Worm (Caenorhabditis elegans): Measurements from ENCODE around the gene C11H1.5.

DNA sequence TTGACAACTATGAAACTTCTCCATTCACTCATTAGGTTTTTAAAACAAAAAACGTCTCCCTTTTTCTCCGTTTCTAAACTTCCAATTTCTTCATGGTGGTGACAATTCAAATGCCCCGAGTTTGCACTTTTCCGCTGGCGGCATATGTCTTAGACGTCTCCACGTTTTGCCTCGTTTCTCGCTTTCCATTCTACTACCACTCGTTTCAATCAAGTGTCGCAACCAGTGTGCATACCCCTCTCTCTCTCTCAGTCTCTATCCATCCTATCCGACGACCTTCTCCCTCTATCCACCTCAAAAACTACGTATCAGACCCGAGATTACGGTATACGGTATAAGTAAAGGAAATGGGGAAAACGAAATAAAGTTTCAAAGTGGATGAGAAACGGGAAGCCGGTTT, 31.2 kb upstream of the C11H1.5 start:
- TF ChIP-seq him-1 (tag; optimal IDR thresholded peaks at IDR 0.05), result no peak
- TF ChIP-seq W03F9.2 (tag; optimal IDR thresholded peaks at IDR 0.05), result no peak

All from whole organism, L4/young adult.